Worm (Caenorhabditis elegans) whole organism, L4/young adult: ENCODE measurements around the gene F14H3.3.

Experiments used
- W03F9.2 ChIP-seq: fragments of 150-350 bp; optimal IDR thresholded peaks from 2 replicates; lab custom pipeline; 2014; ENCODE audit warnings: missing biosample characterization, missing genetic modification characterization
- dao-5 ChIP-seq: sonication (generic microtip); optimal IDR thresholded peaks from 2 replicates; lab custom pipeline; 2016; ENCODE audit warnings: missing genotype, missing genetic modification characterization, moderate library complexity, missing compliant biosample characterization
- him-1 ChIP-seq: sonication (generic microtip); optimal IDR thresholded peaks from 2 replicates; lab custom pipeline; 2016; ENCODE audit warnings: missing genotype, missing genetic modification reagents, missing genetic modification characterization, missing compliant biosample characterization

The F14H3.3 gene

DNA sequence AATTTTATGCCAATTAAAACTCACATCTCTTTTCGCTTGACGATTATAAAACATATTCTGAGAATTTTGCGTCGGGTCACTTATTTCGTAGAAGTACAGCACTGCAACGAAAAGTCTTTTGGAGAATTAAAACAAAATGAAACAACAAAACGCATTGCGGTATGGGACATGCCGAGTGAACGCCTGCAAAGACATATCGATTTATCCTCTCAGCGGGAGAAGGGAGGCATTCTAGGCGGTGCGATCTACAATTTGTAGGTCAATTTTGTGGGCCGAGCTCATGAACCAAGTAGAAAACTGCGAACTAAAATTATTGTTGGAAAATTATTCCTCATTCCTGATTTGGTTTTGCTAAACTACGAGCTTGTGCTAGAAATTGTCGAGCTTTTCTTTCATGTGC lies at the start of gene F14H3.3:
F14H3.3 (minus strand) TSS at position 101 of the 400 bp plus-strand sequence.
- TF ChIP-seq dao-5 (tag; lab: Kevin White, UChicago) (no peak), him-1 (tag; lab: Kevin White, UChicago) (no peak), W03F9.2 (tag; lab: Kevin White, UChicago) (no peak)

DNA sequence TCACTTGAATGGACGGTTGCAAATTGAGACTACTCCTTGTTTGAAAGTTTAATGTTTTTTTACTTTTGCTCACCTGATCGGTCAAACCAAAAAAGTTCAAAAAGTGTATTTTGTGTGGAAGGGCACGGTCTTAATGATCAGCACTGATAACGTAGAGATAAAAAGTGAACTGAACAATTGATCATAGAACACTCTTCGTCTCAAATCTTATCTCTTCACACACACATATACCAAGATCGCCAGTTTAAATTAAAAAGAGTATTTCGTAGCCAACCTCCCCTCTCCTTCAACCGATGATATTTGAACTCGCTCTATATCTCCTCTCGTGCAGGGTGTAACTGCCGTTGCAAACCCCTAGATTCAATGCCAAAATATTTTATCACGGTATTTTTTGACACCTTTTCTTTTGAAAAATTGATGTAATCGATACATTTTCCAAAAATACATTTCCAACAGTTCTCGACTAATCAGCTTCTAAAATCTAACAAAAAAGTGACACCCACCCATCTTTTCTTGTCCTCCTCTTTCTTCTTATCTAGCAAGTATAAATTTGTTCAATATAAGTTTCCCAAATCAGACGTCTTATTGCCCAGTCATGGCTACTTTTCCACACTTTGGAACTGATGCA lies 46.9 kb upstream of the F14H3.3 start, which contains the start of gene cth-1:
cth-1 (plus strand) TSS at position 578 of the 628 bp plus-strand sequence.
- TF ChIP-seq W03F9.2 (tag; lab: Kevin White, UChicago) (no peak), him-1 (tag; lab: Kevin White, UChicago) (no peak), dao-5 (tag; lab: Kevin White, UChicago) (no peak)

DNA sequence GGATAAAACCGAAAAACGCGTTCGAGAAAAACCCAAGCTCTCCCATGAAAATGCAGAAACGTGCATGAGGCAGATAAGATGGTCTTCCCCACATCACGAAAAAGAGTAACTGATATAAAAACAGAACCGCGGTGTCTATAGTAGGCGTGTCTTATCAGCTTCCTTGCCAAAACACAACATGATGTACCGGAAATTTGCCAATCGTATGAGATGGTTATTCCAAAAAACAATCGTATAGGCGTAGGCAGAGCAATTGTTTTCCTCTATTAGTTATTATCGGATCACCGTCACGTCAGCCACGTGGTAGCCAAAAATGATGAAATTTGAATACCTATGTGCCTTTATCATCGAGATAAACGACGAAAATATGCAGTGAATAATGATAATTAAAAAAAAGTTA lies 46.2 kb upstream of the F14H3.3 start, which contains the start of gene str-7:
str-7 (minus strand) TSS at position 101 of the 400 bp plus-strand sequence.
- TF ChIP-seq him-1 (tag; lab: Kevin White, UChicago) = no peak
- no peak for TF ChIP-seq W03F9.2 (tag; lab: Kevin White, UChicago)
- TF ChIP-seq dao-5 (tag; lab: Kevin White, UChicago) = no peak

DNA sequence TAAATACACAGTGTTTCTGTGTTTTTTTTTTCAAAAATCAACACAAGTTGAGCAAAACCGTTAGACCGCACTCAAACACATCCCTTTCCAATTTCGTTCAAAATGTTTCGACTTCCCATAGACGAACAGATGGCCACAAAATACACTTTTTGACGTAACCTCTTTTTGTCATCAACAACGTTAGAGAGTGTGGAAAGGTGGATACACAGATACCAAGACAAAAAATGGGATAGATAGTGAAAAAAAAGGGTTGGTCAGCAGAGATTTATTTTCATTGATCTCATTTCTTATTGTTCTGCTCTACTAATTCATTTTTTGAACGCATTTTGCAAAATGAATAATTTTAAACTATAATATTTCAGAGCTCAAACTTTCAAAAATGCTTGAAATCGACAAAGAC lies 41.6 kb upstream of the F14H3.3 start:
- TF ChIP-seq W03F9.2 (tag; lab: Kevin White, UChicago) (no peak), dao-5 (tag; lab: Kevin White, UChicago) (no peak), him-1 (tag; lab: Kevin White, UChicago) (no peak)

DNA sequence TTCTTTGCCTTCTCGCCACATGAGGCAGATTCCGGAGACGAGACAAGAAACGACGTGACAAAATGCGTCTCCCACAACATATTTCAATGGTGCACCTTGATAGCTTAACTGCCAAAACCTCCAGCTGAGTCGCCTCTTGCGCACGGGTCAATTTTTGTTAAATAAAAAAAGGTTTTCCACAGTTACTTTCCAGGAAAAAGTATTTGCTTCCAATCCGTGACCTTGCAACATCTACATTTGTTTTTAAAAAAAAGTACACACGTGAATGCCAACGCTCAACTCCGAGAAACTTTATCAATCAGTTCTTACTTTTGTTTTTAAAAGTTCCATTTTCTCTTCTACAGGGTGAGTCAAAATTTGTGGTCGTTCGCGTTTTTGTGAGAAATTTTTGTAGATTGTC lies 41.0 kb upstream of the F14H3.3 start, which contains the start of gene F22B8.7:
F22B8.7 (plus strand) TSS at position 301 of the 400 bp plus-strand sequence.
- TF ChIP-seq dao-5 (tag; lab: Kevin White, UChicago) (no peak), W03F9.2 (tag; lab: Kevin White, UChicago) (no peak), him-1 (tag; lab: Kevin White, UChicago) (no peak)

DNA sequence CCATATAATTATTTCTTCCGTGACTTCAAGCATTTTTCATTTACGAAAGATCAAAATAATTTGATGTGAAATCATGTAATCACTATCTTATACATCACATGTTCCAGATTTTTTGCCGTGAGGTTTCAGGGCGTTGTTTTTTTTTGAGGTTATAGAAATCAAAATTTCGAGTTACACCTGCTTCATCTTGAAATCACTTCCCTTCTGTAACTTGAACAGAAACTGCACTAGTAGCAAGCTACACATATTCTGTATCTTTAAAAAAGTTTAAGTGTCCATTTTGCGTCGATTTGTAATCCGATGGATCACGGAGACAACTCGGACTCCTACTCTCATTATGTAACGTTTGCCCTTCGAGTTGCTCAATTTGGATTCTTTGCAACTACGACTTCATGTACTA lies 37.4 kb upstream of the F14H3.3 start, which contains the start of gene F22B8.3:
F22B8.3 (plus strand) TSS at position 301 of the 400 bp plus-strand sequence.
- no peak for TF ChIP-seq W03F9.2 (tag; lab: Kevin White, UChicago)

DNA sequence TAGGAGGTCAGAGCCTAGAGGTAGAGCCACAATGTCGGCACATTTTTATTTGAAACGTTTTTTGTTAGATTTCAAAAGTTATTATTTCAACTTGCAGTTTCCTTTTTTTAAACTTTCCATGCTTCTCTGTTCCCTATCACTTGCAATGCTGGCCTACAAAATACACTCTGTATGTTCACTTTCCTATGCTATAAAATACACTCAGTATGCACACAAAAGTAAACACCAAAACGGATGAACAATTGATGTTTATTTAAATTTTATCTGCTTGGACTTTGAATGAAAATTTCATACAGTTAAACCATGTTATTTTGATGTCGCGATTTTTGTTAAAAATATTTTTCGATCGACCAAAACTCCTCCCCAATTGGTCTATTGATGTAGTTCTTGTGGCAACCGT lies 27.4 kb upstream of the F14H3.3 start:
- TF ChIP-seq W03F9.2 (tag; lab: Kevin White, UChicago) (no peak), him-1 (tag; lab: Kevin White, UChicago) (no peak), dao-5 (tag; lab: Kevin White, UChicago) (no peak)

DNA sequence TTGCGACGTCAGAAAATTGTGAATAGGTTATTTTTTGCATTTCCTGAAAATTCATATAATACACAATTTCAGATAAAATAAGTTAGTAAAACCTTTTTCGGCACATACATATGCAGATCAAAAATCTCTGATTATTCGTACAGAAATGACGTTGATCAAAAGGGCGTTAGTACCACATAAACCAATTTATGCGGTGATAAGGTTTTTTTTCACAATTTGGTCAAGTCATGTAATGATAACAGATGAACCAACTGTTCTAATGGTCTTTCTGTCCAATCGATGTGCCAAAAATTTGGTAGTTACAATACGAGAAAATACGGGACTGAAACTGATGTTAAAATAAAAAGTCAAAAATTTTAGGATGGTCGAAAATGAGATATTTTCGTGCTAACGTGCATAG lies 26.8 kb upstream of the F14H3.3 start:
- no peak for TF ChIP-seq him-1 (tag; lab: Kevin White, UChicago)
- no peak for TF ChIP-seq dao-5 (tag; lab: Kevin White, UChicago)
- TF ChIP-seq W03F9.2 (tag; lab: Kevin White, UChicago) = no peak

DNA sequence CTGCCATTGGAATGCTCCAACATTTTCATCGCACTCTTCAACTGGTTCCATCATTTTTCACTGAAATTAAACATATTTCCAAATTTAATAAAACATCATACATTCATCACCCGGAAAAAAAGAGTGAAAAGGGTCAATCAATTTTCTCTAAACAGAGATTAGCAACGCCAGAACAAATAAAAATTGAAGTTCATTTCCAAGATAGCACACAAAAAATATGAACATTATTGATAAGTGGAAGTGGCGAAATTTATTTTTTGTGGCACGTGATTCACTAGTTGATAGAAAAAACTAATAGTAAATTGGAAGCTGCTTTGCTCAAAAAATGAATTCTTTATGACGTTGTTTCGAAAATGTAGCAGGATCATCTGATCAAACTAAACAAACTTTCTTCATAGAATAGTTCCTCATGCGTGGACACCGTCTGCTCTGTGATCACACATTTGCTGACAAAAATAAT lies 22.0 kb upstream of the F14H3.3 start, which contains the start of the genes F14H3.12 and srj-29:
F14H3.12 (minus strand) TSS at position 74 of the 460 bp plus-strand sequence.
srj-29 (plus strand) TSS at position 410 of the 460 bp plus-strand sequence.
- TF ChIP-seq dao-5 (tag; lab: Kevin White, UChicago) (no peak), him-1 (tag; lab: Kevin White, UChicago) (no peak), W03F9.2 (tag; lab: Kevin White, UChicago) (no peak)

DNA sequence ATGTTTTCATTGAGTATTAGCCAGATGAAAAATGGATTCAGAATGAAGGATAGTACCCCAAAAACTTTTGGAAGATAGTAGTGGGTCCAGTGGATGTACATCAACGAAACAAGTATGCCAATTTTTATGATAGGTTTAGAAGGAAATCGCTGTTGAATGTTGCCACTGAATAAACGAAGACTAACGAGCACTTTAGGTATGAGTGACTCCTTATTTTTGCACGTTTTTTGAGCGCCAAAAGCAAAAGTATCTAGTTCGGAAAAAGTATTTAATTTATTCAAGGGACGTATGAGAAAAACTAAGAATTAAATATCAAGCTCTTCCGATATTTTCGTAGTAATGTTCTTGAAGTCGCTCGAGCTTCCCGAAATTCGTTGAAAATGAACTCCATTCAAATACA lies 20.6 kb upstream of the F14H3.3 start, which contains the start of gene srj-10:
srj-10 (minus strand) TSS at position 101 of the 400 bp plus-strand sequence.
- TF ChIP-seq W03F9.2 (tag; lab: Kevin White, UChicago) (no peak), dao-5 (tag; lab: Kevin White, UChicago) (no peak), him-1 (tag; lab: Kevin White, UChicago) (no peak)

DNA sequence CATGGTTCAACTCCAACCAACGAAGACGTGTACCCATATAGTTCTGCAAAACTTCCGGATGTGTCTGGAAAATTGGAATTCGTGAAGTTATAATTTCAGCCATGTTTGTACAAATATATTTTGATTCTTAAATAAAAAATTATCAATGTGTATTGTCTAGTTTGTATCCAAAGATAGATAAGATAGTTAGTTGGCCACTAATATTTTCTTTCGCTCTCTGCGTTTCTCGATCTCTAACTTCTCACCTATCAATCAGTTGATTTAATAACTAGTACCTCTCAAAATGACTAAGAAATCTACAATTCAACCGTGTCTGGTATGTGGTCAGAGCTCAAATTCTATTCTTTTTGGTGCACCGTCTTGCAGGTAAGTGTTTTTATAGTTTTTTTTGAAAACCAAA lies 17.9 kb upstream of the F14H3.3 start, which contains the start of gene nhr-176:
nhr-176 (plus strand) TSS at position 159 of the 400 bp plus-strand sequence.
- TF ChIP-seq him-1 (tag; lab: Kevin White, UChicago) (no peak), W03F9.2 (tag; lab: Kevin White, UChicago) (no peak), dao-5 (tag; lab: Kevin White, UChicago) (no peak)

DNA sequence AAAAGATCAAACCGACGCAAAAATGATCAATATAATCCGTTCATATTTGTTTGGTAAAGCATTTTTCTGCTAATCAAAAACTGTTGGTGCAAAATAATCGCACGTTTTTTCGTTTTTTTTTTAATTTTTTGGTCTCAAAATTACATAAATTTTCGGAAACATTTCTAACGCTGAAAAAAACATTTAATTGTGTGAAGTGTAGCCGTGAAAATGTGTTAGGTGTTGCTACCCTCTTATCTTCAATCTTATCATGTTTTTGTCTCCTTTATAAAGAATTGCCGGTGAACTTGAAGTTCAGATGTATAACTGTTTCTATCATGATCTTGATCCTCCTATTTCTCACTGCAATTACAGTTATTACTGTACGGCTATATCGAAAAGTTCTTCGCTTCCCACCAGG lies 15.7 kb upstream of the F14H3.3 start, which contains the start of gene cyp-35D1:
cyp-35D1 (plus strand) TSS at position 301 of the 400 bp plus-strand sequence.
- no peak for TF ChIP-seq W03F9.2 (tag; lab: Kevin White, UChicago)
- no peak for TF ChIP-seq him-1 (tag; lab: Kevin White, UChicago)
- no peak for TF ChIP-seq dao-5 (tag; lab: Kevin White, UChicago)

DNA sequence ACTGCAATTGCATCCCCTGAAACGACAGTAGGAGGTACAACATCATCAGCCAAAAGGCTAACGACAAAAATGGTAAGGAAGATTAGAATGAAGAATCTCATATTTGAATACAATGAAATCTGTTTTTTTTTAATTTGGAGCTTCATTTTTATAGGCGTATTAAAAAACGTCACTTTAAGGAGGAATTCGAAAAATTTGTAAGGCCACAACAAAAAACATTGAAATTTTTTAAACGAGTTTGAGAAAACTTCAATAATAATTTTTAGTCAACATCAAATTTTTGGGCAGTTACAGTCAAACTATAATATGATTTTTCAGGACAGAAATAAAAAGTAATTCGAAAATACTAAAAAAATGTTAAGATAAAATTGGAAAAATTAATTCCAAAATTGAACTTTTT lies 9.5 kb upstream of the F14H3.3 start, which contains the start of gene F14H3.14:
F14H3.14 (minus strand) TSS at position 101 of the 400 bp plus-strand sequence.
- TF ChIP-seq him-1 (tag; lab: Kevin White, UChicago) (no peak), dao-5 (tag; lab: Kevin White, UChicago) (no peak), W03F9.2 (tag; lab: Kevin White, UChicago) (no peak)
